Worm (Caenorhabditis elegans) whole organism, L1 larva: ENCODE data around the gene cyn-16.

Experiments used
- Y116A8C.19 ChIP-seq: sonication (generic microtip); optimal IDR thresholded peaks from 2 replicates; lab custom pipeline; 2016; ENCODE audit warnings: missing compliant biosample characterization, missing genetic modification characterization, borderline replicate concordance
- aha-1 ChIP-seq: fragments of 150-350 bp; optimal IDR thresholded peaks from 2 replicates; lab custom pipeline; 2014; ENCODE audit warnings: missing biosample characterization, missing genetic modification characterization
- ama-1 ChIP-seq: fragments of 150-350 bp; optimal IDR thresholded peaks from 2 replicates; lab custom pipeline; 2014
- blmp-1 ChIP-seq: fragments of 150-350 bp; optimal IDR thresholded peaks from 2 replicates; lab custom pipeline; 2014; ENCODE audit warnings: missing biosample characterization, missing genetic modification characterization
- ceh-8 ChIP-seq: fragments of 200-800 bp; sonication (Bioruptor generic); optimal IDR thresholded peaks from 2 replicates; lab custom pipeline; 2018; ENCODE audit warnings: mild to moderate bottlenecking, missing genetic modification characterization, moderate library complexity, missing compliant biosample characterization
- ceh-82 ChIP-seq, 3 experiments: fragments of 150-350 bp in 1 of 3; sonication (generic microtip) in 2 of 3; optimal IDR thresholded peaks; 2 replicates each; lab custom pipeline; 2014 to 2017; ENCODE audit warnings: missing biosample characterization in 3 of 3, missing genetic modification characterization in 3 of 3
- dsc-1 ChIP-seq: sonication (generic microtip); optimal IDR thresholded peaks from 2 replicates; lab custom pipeline; 2016; ENCODE audit warnings: mild to moderate bottlenecking, missing genetic modification characterization, missing compliant biosample characterization
- elt-2 ChIP-seq: sonication (generic microtip); optimal IDR thresholded peaks from 2 replicates; lab custom pipeline; 2016; ENCODE audit warnings: missing genetic modification characterization, mild to moderate bottlenecking, inconsistent platforms, missing compliant biosample characterization, missing genetic modification reagents
- elt-3 ChIP-seq, 6 experiments: fragments of 150-350 bp in 1 of 6; sonication (generic microtip); optimal IDR thresholded peaks; 2 replicates each; lab custom pipeline; 2017 to 2018; ENCODE audit warnings: missing biosample characterization in 6 of 6, missing genetic modification characterization in 6 of 6, inconsistent platforms in 1 of 6
- fkh-10 ChIP-seq: sonication (generic microtip); optimal IDR thresholded peaks from 2 replicates; lab custom pipeline; 2017; ENCODE audit warnings: missing biosample characterization, missing genetic modification reagents, missing genetic modification characterization
- fkh-4 ChIP-seq: sonication (generic microtip); optimal IDR thresholded peaks from 2 replicates; lab custom pipeline; 2016; ENCODE audit warnings: missing compliant biosample characterization, missing genetic modification characterization, borderline replicate concordance
- fkh-8 ChIP-seq: sonication (generic microtip); optimal IDR thresholded peaks from 2 replicates; lab custom pipeline; 2016; ENCODE audit warnings: mild to moderate bottlenecking, missing genetic modification characterization, missing compliant biosample characterization
- irx-1 ChIP-seq: sonication (generic microtip); optimal IDR thresholded peaks from 2 replicates; lab custom pipeline; 2016; ENCODE audit warnings: missing genetic modification characterization, missing compliant biosample characterization
- lin-35 ChIP-seq, 2 experiments: fragments of 150-350 bp; optimal IDR thresholded peaks; 2 replicates each; lab custom pipeline; 2014; ENCODE audit warnings: missing biosample characterization in 2 of 2, missing genetic modification characterization in 2 of 2, missing genetic modification reagents in 2 of 2
- lin-39 ChIP-seq: fragments of 150-350 bp; optimal IDR thresholded peaks from 2 replicates; lab custom pipeline; 2014; ENCODE audit warnings: missing biosample characterization, missing genetic modification reagents, missing genetic modification characterization
- lsy-2 ChIP-seq, 2 experiments: fragments of 150-350 bp; optimal IDR thresholded peaks; 2 replicates each; lab custom pipeline; 2014; ENCODE audit warnings: missing biosample characterization in 2 of 2, missing genetic modification characterization in 2 of 2
- mep-1 ChIP-seq: fragments of 150-350 bp; optimal IDR thresholded peaks from 2 replicates; lab custom pipeline; 2014; ENCODE audit warnings: missing biosample characterization, missing genetic modification characterization
- nhr-12 ChIP-seq: sonication (generic microtip); optimal IDR thresholded peaks from 2 replicates; lab custom pipeline; 2017; ENCODE audit warnings: missing biosample characterization, missing genetic modification characterization
- nhr-19 ChIP-seq: fragments of 200-800 bp; sonication (Bioruptor generic); conservative IDR thresholded peaks from 2 replicates; pipeline ENCODE4 v1.3.6; 2022; ENCODE audit warnings: missing genetic modification characterization, missing compliant biosample characterization
- nhr-20 ChIP-seq: sonication (generic microtip); optimal IDR thresholded peaks from 2 replicates; lab custom pipeline; 2016; ENCODE audit warnings: mild to moderate bottlenecking, missing genetic modification characterization, missing compliant biosample characterization
- nhr-237 ChIP-seq: fragments of 150-350 bp; optimal IDR thresholded peaks from 2 replicates; lab custom pipeline; 2014; ENCODE audit warnings: missing biosample characterization, missing genetic modification characterization
- nhr-28 ChIP-seq: fragments of 150-350 bp; optimal IDR thresholded peaks from 2 replicates; lab custom pipeline; 2014; ENCODE audit warnings: missing biosample characterization, missing genetic modification characterization
- nhr-47 ChIP-seq: sonication (generic microtip); optimal IDR thresholded peaks from 2 replicates; lab custom pipeline; 2016; ENCODE audit warnings: mild to moderate bottlenecking, missing genetic modification characterization, moderate library complexity, missing compliant biosample characterization
- nhr-71 ChIP-seq: sonication (generic microtip); optimal IDR thresholded peaks from 2 replicates; lab custom pipeline; 2016; ENCODE audit warnings: mild to moderate bottlenecking, missing genetic modification characterization, moderate library complexity, missing compliant biosample characterization
- nhr-76 ChIP-seq: sonication (generic microtip); optimal IDR thresholded peaks from 2 replicates; lab custom pipeline; 2017; ENCODE audit warnings: missing biosample characterization, missing genetic modification characterization
- nhr-85 ChIP-seq: sonication (generic microtip); peaks from one replicate; lab custom pipeline; 2016; ENCODE audit warnings: missing genetic modification characterization, inconsistent platforms, missing compliant biosample characterization
- pag-3 ChIP-seq: sonication (generic microtip); optimal IDR thresholded peaks from 2 replicates; lab custom pipeline; 2017; ENCODE audit warnings: missing genetic modification characterization, mild to moderate bottlenecking, missing compliant biosample characterization, antibody characterized with exemption, borderline replicate concordance; ENCODE audit not compliant: insufficient read depth
- snu-23 ChIP-seq: sonication (generic microtip); optimal IDR thresholded peaks from 2 replicates; lab custom pipeline; 2016; ENCODE audit warnings: missing genetic modification characterization, missing compliant biosample characterization
- swsn-7 ChIP-seq: sonication (generic microtip); optimal IDR thresholded peaks from 2 replicates; lab custom pipeline; 2016; ENCODE audit warnings: missing genetic modification characterization, missing compliant biosample characterization
- tbx-2 ChIP-seq: sonication (generic microtip); optimal IDR thresholded peaks from 2 replicates; lab custom pipeline; 2016; ENCODE audit warnings: missing genetic modification characterization, missing compliant biosample characterization
- unc-130 ChIP-seq: fragments of 150-350 bp; optimal IDR thresholded peaks from 2 replicates; lab custom pipeline; 2017; ENCODE audit warnings: missing biosample characterization, missing genetic modification characterization, inconsistent platforms
- unc-30 ChIP-seq: sonication (generic microtip); optimal IDR thresholded peaks from 2 replicates; lab custom pipeline; 2017; ENCODE audit warnings: missing biosample characterization, missing genetic modification characterization
- unc-62 ChIP-seq: fragments of 150-350 bp; optimal IDR thresholded peaks from 2 replicates; lab custom pipeline; 2014; ENCODE audit warnings: missing biosample characterization, missing genetic modification reagents, missing genetic modification characterization
- xbp-1 ChIP-seq: sonication (generic microtip); optimal IDR thresholded peaks from 2 replicates; lab custom pipeline; 2016; ENCODE audit warnings: missing genetic modification characterization, missing compliant biosample characterization
- ztf-11 ChIP-seq, 2 experiments: sonication (generic microtip); optimal IDR thresholded peaks; 2 replicates each; lab custom pipeline; 2016 to 2017; ENCODE audit warnings: missing genetic modification characterization in 2 of 2, missing biosample characterization in 1 of 2, missing compliant biosample characterization in 1 of 2

The cyn-16 gene

ce11 chrII:12040167-12040566 is 3.6 kb upstream of the cyn-16 start (continued):
- TF ChIP-seq lsy-2 (tag; optimal IDR thresholded peaks at IDR 0.05; lab: Kevin White, UChicago) (peak; percentile 37 to 52), blmp-1 (peak; percentile 83), nhr-85 (tag; lab: Kevin White, UChicago) (peak; percentile 73), lin-39 (no peak), fkh-4 (tag; lab: Kevin White, UChicago) (no peak), nhr-76 (tag; lab: Kevin White, UChicago) (no peak), tbx-2 (tag; lab: Kevin White, UChicago) (peak; percentile 40), elt-3 (tag; optimal IDR thresholded peaks at IDR 0.05; lab: Kevin White, UChicago) (peak in 3 of 6 experiments; percentile 49 to 70 (median 50)), nhr-47 (tag; lab: Kevin White, UChicago) (peak; percentile 61), swsn-7 (peak; percentile 48), aha-1 (tag; lab: Kevin White, UChicago) (peak; percentile 80), nhr-71 (tag; lab: Kevin White, UChicago) (peak; percentile 67), nhr-20 (tag; lab: Kevin White, UChicago) (peak; percentile 87), xbp-1 (tag; lab: Kevin White, UChicago) (peak; percentile 13), unc-62 (GFP tag; lab: Kevin White, UChicago) (no peak), lin-35 (GFP tag; optimal IDR thresholded peaks at IDR 0.05; lab: Kevin White, UChicago) (peak; percentile 56 to 68), nhr-12 (no peak), ceh-82 (tag; optimal IDR thresholded peaks at IDR 0.05; lab: Kevin White, UChicago) (peak in 1 of 3 experiments; percentile 54)

DNA sequence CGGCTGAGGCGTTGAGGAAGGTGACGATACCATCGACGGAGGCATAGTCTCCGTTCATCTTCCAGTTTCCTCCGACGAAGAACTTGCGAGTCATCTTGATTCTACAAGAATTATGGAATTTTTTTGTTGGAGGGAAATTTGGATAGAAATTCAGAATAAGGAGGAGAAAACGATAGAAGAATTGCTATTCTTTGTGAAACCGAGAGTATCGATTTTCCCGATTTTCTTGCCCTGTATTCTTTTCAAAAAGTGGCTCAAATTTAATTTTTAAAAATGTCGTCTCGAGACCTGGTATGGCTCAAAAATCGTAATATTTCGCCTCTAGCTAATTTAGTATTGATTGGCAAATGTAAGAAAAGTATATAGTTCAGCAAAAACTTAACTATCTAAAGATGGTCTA is 2.5 kb upstream of the cyn-16 start, which contains the start of gene tpi-1:
Gene tpi-1 (minus strand): TSS at position 101 of the 400 bp plus-strand sequence.
- no peak for TF ChIP-seq fkh-8 (tag; lab: Kevin White, UChicago)
- TF ChIP-seq unc-30 (tag; lab: Kevin White, UChicago): no peak
- TF ChIP-seq nhr-85 (tag; lab: Kevin White, UChicago): peak; percentile 62
- no peak for TF ChIP-seq ztf-11 (tag; optimal IDR thresholded peaks at IDR 0.05; lab: Kevin White, UChicago)

DNA sequence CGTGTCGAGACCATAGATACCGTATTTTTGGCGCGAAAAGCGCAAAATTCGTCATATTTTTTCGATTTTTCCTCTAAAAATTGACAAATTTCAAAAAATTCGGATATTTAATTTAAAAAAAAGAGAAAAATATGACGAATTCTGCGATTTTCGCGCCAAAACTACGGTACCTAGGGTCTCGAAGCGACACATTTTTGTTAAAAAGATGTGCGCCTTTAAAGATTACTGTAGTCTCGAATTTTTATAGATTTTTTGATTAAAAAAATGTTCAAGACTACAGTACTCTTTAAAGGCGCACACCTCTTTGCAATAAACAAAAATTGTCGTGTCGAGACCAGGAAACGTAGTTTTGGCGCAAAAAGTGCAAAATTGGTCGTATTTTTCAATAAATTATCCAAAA is 467 bp downstream of the cyn-16 start:
- TF ChIP-seq dsc-1 (tag; lab: Kevin White, UChicago) (no peak), nhr-47 (tag; lab: Kevin White, UChicago) (no peak), fkh-8 (tag; lab: Kevin White, UChicago) (no peak), ama-1 (lab: Kevin White, UChicago) (no peak), mep-1 (tag; lab: Kevin White, UChicago) (no peak), nhr-71 (tag; lab: Kevin White, UChicago) (no peak), Y116A8C.19 (tag; lab: Kevin White, UChicago) (no peak)
- TF ChIP-seq, all 84 proteins: peak for 0

ce11 chrII:12028707-12029106 is 7.8 kb downstream of the cyn-16 start:
- TF ChIP-seq ama-1 (lab: Kevin White, UChicago) (no peak), elt-2 (tag; lab: Kevin White, UChicago) (no peak), ceh-8 (GFP tag; lab: Kevin White, UChicago) (no peak), ztf-11 (tag; optimal IDR thresholded peaks at IDR 0.05; lab: Kevin White, UChicago) (no peak), nhr-19 (no peak), lsy-2 (tag; optimal IDR thresholded peaks at IDR 0.05; lab: Kevin White, UChicago) (no peak), unc-30 (tag; lab: Kevin White, UChicago) (no peak), nhr-71 (tag; lab: Kevin White, UChicago) (no peak), nhr-237 (tag; lab: Kevin White, UChicago) (no peak), unc-130 (tag; lab: Kevin White, UChicago) (no peak), snu-23 (no peak), irx-1 (tag; lab: Kevin White, UChicago) (no peak), pag-3 (tag; lab: Kevin White, UChicago) (no peak), fkh-10 (GFP tag; lab: Kevin White, UChicago) (no peak), lin-39 (no peak), nhr-28 (no peak)
